Fruit fly (Drosophila melanogaster) whole organism, embryonic: ENCODE measurements around the gene Cyp313b1.

ENCODE experiments used
- B-H1 ChIP-seq: fragments of 200-800 bp; sonication (Bioruptor generic); IDR thresholded peaks from 3 replicates; pipeline ENCODE4 v1.3.6; 2022; ENCODE audit warnings: missing biosample characterization, missing genetic modification characterization
- B-H2 ChIP-seq: fragments of 200-800 bp; sonication (Bioruptor generic); optimal IDR thresholded peaks from 2 replicates; lab custom pipeline; 2018; ENCODE audit warnings: missing biosample characterization, mild to moderate bottlenecking, missing genetic modification characterization
- Bteb2 ChIP-seq: fragments of 200-800 bp; sonication (Bioruptor generic); optimal IDR thresholded peaks from 2 replicates; lab custom pipeline; 2016; ENCODE audit warnings: missing biosample characterization, missing genetic modification characterization
- CG10267 ChIP-seq: fragments of 200-800 bp; sonication (Bioruptor generic); optimal IDR thresholded peaks from 2 replicates; lab custom pipeline; 2018; ENCODE audit warnings: missing biosample characterization, mild to moderate bottlenecking, missing genetic modification characterization, moderate library complexity
- CG10366 ChIP-seq: fragments of 200-800 bp; sonication (Bioruptor generic); IDR thresholded peaks from 2 replicates; pipeline ENCODE4 v1.3.6; 2022; ENCODE audit warnings: missing biosample characterization, missing genetic modification characterization
- CG10431 ChIP-seq: fragments of 200-800 bp; sonication (Bioruptor generic); optimal IDR thresholded peaks from 3 replicates; lab custom pipeline; 2018; ENCODE audit warnings: missing biosample characterization, mild to moderate bottlenecking, missing genetic modification characterization
- CG10462 ChIP-seq: fragments of 200-800 bp; sonication (Bioruptor generic); optimal IDR thresholded peaks from 2 replicates; lab custom pipeline; 2016; ENCODE audit warnings: missing biosample characterization, missing genetic modification characterization
- CG11398 ChIP-seq: fragments of 200-800 bp; sonication (Bioruptor generic); optimal IDR thresholded peaks from 2 replicates; lab custom pipeline; 2016; ENCODE audit warnings: missing biosample characterization, missing genetic modification characterization
- CG11695 ChIP-seq: fragments of 200-800 bp; sonication (Bioruptor generic); IDR thresholded peaks from 3 replicates; pipeline ENCODE4 v1.3.6; 2022; ENCODE audit warnings: missing biosample characterization, missing genetic modification characterization
- CG11723 ChIP-seq: fragments of 200-800 bp; sonication (Bioruptor generic); optimal IDR thresholded peaks from 2 replicates; lab custom pipeline; 2017; ENCODE audit warnings: missing biosample characterization, mild to moderate bottlenecking, missing genetic modification characterization
- CG12744 ChIP-seq: fragments of 200-800 bp; sonication (Bioruptor generic); optimal IDR thresholded peaks from 2 replicates; lab custom pipeline; 2016; ENCODE audit warnings: missing biosample characterization, missing genetic modification characterization
- CG15514 ChIP-seq: fragments of 200-800 bp; sonication (Bioruptor generic); optimal IDR thresholded peaks from 3 replicates; lab custom pipeline; 2017; ENCODE audit warnings: missing biosample characterization, missing genetic modification characterization, mild to moderate bottlenecking, moderate library complexity, missing genetic modification reagents
- CG1602 ChIP-seq: fragments of 200-800 bp; sonication (Bioruptor generic); optimal IDR thresholded peaks from 3 replicates; lab custom pipeline; 2016; ENCODE audit warnings: missing biosample characterization, missing genetic modification characterization
- CG16815 ChIP-seq: fragments of 200-800 bp; sonication (Bioruptor generic); optimal IDR thresholded peaks from 3 replicates; lab custom pipeline; 2017; ENCODE audit warnings: missing biosample characterization, mild to moderate bottlenecking, missing genetic modification characterization
- CG17361 ChIP-seq: fragments of 200-800 bp; sonication (Bioruptor generic); IDR thresholded peaks from 3 replicates; pipeline ENCODE4 v1.3.6; 2022; ENCODE audit warnings: missing biosample characterization, missing genetic modification characterization
- CG17385 ChIP-seq: fragments of 200-800 bp; sonication (Bioruptor generic); optimal IDR thresholded peaks from 3 replicates; lab custom pipeline; 2018; ENCODE audit warnings: missing biosample characterization, mild to moderate bottlenecking, missing genetic modification characterization
- CG17568 ChIP-seq: fragments of 200-800 bp; sonication (Bioruptor generic); optimal IDR thresholded peaks from 2 replicates; lab custom pipeline; 2018; ENCODE audit warnings: missing biosample characterization, mild to moderate bottlenecking, missing genetic modification characterization, moderate library complexity
- CG34224 ChIP-seq: fragments of 200-800 bp; sonication (Bioruptor generic); IDR thresholded peaks from 3 replicates; pipeline ENCODE4 v1.3.6; 2022; ENCODE audit warnings: missing biosample characterization, missing genetic modification characterization; ENCODE audit not compliant: partially characterized antibody
- CG3995 ChIP-seq: fragments of 200-800 bp; sonication (Bioruptor generic); optimal IDR thresholded peaks from 3 replicates; lab custom pipeline; 2016; ENCODE audit warnings: missing biosample characterization, missing genetic modification characterization
- CG6791 ChIP-seq: fragments of 200-800 bp; sonication (Bioruptor generic); IDR thresholded peaks from 3 replicates; pipeline ENCODE4 v1.3.6; 2022; ENCODE audit warnings: missing biosample characterization, missing genetic modification characterization; ENCODE audit not compliant: partially characterized antibody
- CG6813 ChIP-seq: fragments of 200-800 bp; sonication (Bioruptor generic); optimal IDR thresholded peaks from 2 replicates; lab custom pipeline; 2017; ENCODE audit warnings: missing biosample characterization, missing genetic modification characterization, mild to moderate bottlenecking, moderate library complexity, missing genetic modification reagents
- CG7372 ChIP-seq: fragments of 200-800 bp; sonication (Bioruptor generic); IDR thresholded peaks from 2 replicates; pipeline ENCODE4 v1.3.6; 2022; ENCODE audit warnings: missing biosample characterization, missing genetic modification characterization
- Doc2 ChIP-seq: fragments of 200-800 bp; sonication (Bioruptor generic); IDR thresholded peaks from 2 replicates; pipeline ENCODE4 v1.3.6; 2022; ENCODE audit warnings: missing biosample characterization, missing genetic modification characterization
- E2f2 ChIP-seq: fragments of 200-800 bp; sonication (Bioruptor generic); IDR thresholded peaks from 2 replicates; pipeline ENCODE4 v1.3.6; 2022; ENCODE audit warnings: missing biosample characterization, missing genetic modification characterization
- ERR ChIP-seq: fragments of 200-800 bp; sonication (Bioruptor generic); optimal IDR thresholded peaks from 2 replicates; lab custom pipeline; 2016; ENCODE audit warnings: missing biosample characterization, missing genetic modification characterization
- HLH4C ChIP-seq: fragments of 200-800 bp; sonication (Bioruptor generic); IDR thresholded peaks from 3 replicates; pipeline ENCODE4 v1.3.6; 2022; ENCODE audit warnings: missing biosample characterization, missing genetic modification characterization; ENCODE audit not compliant: partially characterized antibody
- HLHmδ ChIP-seq: fragments of 200-800 bp; sonication (Bioruptor generic); optimal IDR thresholded peaks from 2 replicates; lab custom pipeline; 2018; ENCODE audit warnings: missing biosample characterization, mild to moderate bottlenecking, missing genetic modification characterization, moderate library complexity
- Hand ChIP-seq: fragments of 200-800 bp; sonication (Bioruptor generic); optimal IDR thresholded peaks from 2 replicates; lab custom pipeline; 2017; ENCODE audit warnings: mild to moderate bottlenecking, missing biosample characterization, missing genetic modification reagents, missing genetic modification characterization
- HmgD ChIP-seq: fragments of 200-800 bp; sonication (Bioruptor generic); optimal IDR thresholded peaks from 3 replicates; lab custom pipeline; 2016; ENCODE audit warnings: missing biosample characterization, missing genetic modification characterization
- Hr3 ChIP-seq: fragments of 200-800 bp; sonication (Bioruptor generic); optimal IDR thresholded peaks from 3 replicates; lab custom pipeline; 2016; ENCODE audit warnings: missing biosample characterization, missing genetic modification characterization
- Max ChIP-seq: fragments of 200-800 bp; sonication (Bioruptor generic); optimal IDR thresholded peaks from 2 replicates; lab custom pipeline; 2016; ENCODE audit warnings: missing biosample characterization, mild to moderate bottlenecking, missing genetic modification characterization
- NFAT ChIP-seq: fragments of 200-800 bp; sonication (Bioruptor generic); IDR thresholded peaks from 2 replicates; pipeline ENCODE4 v1.3.6; 2022; ENCODE audit warnings: missing biosample characterization, missing genetic modification characterization
- Pdp1 ChIP-seq, 2 experiments: fragments of 200-800 bp; sonication (Bioruptor generic); optimal IDR thresholded peaks; 3 replicates each; lab custom pipeline; 2016; ENCODE audit warnings: missing biosample characterization in 2 of 2, missing genetic modification characterization in 2 of 2, mild to moderate bottlenecking in 1 of 2, moderate library complexity in 1 of 2
- Ssrp ChIP-seq: fragments of 200-800 bp; sonication (Bioruptor generic); optimal IDR thresholded peaks from 2 replicates; lab custom pipeline; 2018; ENCODE audit warnings: missing biosample characterization, mild to moderate bottlenecking, missing genetic modification characterization, moderate library complexity
- chinmo ChIP-seq: fragments of 200-800 bp; sonication (Bioruptor generic); IDR thresholded peaks from 4 replicates; pipeline ENCODE4 v1.3.6; 2022; ENCODE audit warnings: missing biosample characterization, missing genetic modification characterization; ENCODE audit not compliant: partially characterized antibody
- cwo ChIP-seq: fragments of 200-800 bp; sonication (Bioruptor generic); optimal IDR thresholded peaks from 3 replicates; lab custom pipeline; 2017; ENCODE audit warnings: missing biosample characterization, missing genetic modification characterization, mild to moderate bottlenecking, moderate library complexity, missing genetic modification reagents
- fd3F ChIP-seq: fragments of 200-800 bp; sonication (Bioruptor generic); optimal IDR thresholded peaks from 2 replicates; lab custom pipeline; 2018; ENCODE audit warnings: missing biosample characterization, mild to moderate bottlenecking, missing genetic modification characterization, moderate library complexity
- gcm2 ChIP-seq: fragments of 200-800 bp; sonication (Bioruptor generic); optimal IDR thresholded peaks from 2 replicates; lab custom pipeline; 2016; ENCODE audit warnings: missing biosample characterization, missing genetic modification characterization
- grn ChIP-seq: fragments of 200-800 bp; sonication (Bioruptor generic); optimal IDR thresholded peaks from 3 replicates; lab custom pipeline; 2017; ENCODE audit warnings: missing biosample characterization, missing genetic modification characterization
- gro ChIP-seq: fragments of 200-800 bp; sonication (Bioruptor generic); optimal IDR thresholded peaks from 2 replicates; lab custom pipeline; 2016; ENCODE audit warnings: missing biosample characterization, missing genetic modification characterization
- hkb ChIP-seq, 2 experiments: fragments of 200-800 bp in 1 of 2; fragments of >200 bp in 1 of 2; sonication (Bioruptor generic) in 1 of 2; IDR thresholded peaks in 1 of 2; optimal IDR thresholded peaks in 1 of 2; 2 replicates each; pipeline versions ENCODE4 v1.3.6 to Lab custom; 2017 to 2022; ENCODE audit warnings: missing biosample characterization in 1 of 2, missing genetic modification characterization in 1 of 2
- hth ChIP-seq: fragments of >200 bp; optimal IDR thresholded peaks from 2 replicates; lab custom pipeline; 2017; ENCODE audit warnings: inconsistent platforms
- kah ChIP-seq: fragments of 200-800 bp; sonication (Bioruptor generic); optimal IDR thresholded peaks from 2 replicates; lab custom pipeline; 2018; ENCODE audit warnings: missing biosample characterization, mild to moderate bottlenecking, missing genetic modification characterization
- klu ChIP-seq: fragments of 200-800 bp; sonication (Bioruptor generic); IDR thresholded peaks from 2 replicates; pipeline ENCODE4 v1.3.6; 2022; ENCODE audit warnings: missing biosample characterization, missing genetic modification characterization
- scrt ChIP-seq: fragments of 200-800 bp; sonication (Bioruptor generic); optimal IDR thresholded peaks from 2 replicates; lab custom pipeline; 2018; ENCODE audit warnings: missing biosample characterization, mild to moderate bottlenecking, missing genetic modification characterization, moderate library complexity
- sd ChIP-seq: fragments of 200-800 bp; sonication (Bioruptor generic); optimal IDR thresholded peaks from 3 replicates; lab custom pipeline; 2018; ENCODE audit warnings: missing biosample characterization, mild to moderate bottlenecking, missing genetic modification characterization, moderate library complexity
- sens ChIP-seq: fragments of 200-800 bp; sonication (Bioruptor generic); peaks from one replicate; lab custom pipeline; 2016; ENCODE audit warnings: missing biosample characterization, missing genetic modification characterization
- sr ChIP-seq: fragments of 200-800 bp; sonication (Bioruptor generic); IDR thresholded peaks from 3 replicates; pipeline ENCODE4 v1.3.6; 2022; ENCODE audit warnings: missing biosample characterization, missing genetic modification characterization
- stc ChIP-seq: fragments of 200-800 bp; sonication (Bioruptor generic); IDR thresholded peaks from 2 replicates; pipeline ENCODE4 v1.3.6; 2022; ENCODE audit warnings: missing biosample characterization, missing genetic modification characterization
- tgo ChIP-seq: fragments of 200-800 bp; sonication (Bioruptor generic); IDR thresholded peaks from 3 replicates; pipeline ENCODE4 v1.3.6; 2022; ENCODE audit warnings: missing biosample characterization, missing genetic modification characterization

Gene Cyp313b1

DNA sequence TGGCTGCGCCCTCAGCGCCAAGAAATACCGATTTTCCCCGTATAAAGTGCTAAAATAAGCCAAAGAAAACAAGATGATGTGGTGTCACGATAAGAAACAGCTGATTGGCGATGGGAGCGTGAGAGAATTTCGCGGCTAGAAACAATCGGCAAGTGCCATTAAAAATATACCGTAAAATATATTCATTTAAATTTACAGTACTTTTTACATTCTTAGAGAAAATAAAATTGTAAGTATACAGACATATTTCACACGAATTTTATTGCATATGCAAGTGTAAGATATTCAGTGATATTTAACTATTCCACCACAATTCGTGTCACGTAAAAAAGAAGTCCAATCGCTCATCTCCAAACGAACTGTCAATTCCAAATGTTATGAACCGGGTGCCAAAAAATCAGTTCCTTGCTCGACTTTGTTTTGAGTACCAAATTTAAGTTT, 31.1 kb upstream of the Cyp313b1 start, which contains the start of the genes Unc50, CG11755 and CG8043 (continued):
- peak; percentile 31 for TF ChIP-seq CG17568 (GFP tag; lab: Kevin White, UChicago)
- TF ChIP-seq CG34224 (GFP tag; lab: Robert Waterston, UW) = peak; percentile 99
- TF ChIP-seq CG3995 (GFP tag; lab: Kevin White, UChicago) = peak; percentile 56
- TF ChIP-seq sens (GFP tag; lab: Kevin White, UChicago) = peak; percentile 96
- TF ChIP-seq ERR = peak; percentile 15
- TF ChIP-seq gro = peak; percentile 25
- TF ChIP-seq Hand (GFP tag; lab: Kevin White, UChicago) = no peak
- TF ChIP-seq CG11723 (GFP tag; lab: Kevin White, UChicago) = peak; percentile 49
- TF ChIP-seq CG11695 (GFP tag; lab: Robert Waterston, UW) = peak; percentile 77; the same call in 2 of the 3 replicates
- TF ChIP-seq Ssrp (tag; lab: Kevin White, UChicago) = peak; percentile 55
- peak; percentile 80 for TF ChIP-seq B-H2 (GFP tag; lab: Kevin White, UChicago)
- TF ChIP-seq HLHmδ (GFP tag; lab: Kevin White, UChicago) = no peak
- peak; percentile 30 for TF ChIP-seq CG10431 (GFP tag; lab: Kevin White, UChicago)
- no peak for TF ChIP-seq sd
- TF ChIP-seq hth (lab: Kevin White, UChicago) = no peak
- peak; percentile 48; the same call in 1 of the 2 replicates for TF ChIP-seq CG10366 (GFP tag; lab: Robert Waterston, UW)
- TF ChIP-seq chinmo (GFP tag; lab: Robert Waterston, UW) = peak; percentile 85; the same call in 2 of the 4 replicates
- TF ChIP-seq Doc2 = no peak
- no peak for TF ChIP-seq CG6813 (GFP tag; lab: Kevin White, UChicago)
- peak; percentile 59 for TF ChIP-seq CG7372 (GFP tag; lab: Robert Waterston, UW)
- TF ChIP-seq NFAT (GFP tag; lab: Robert Waterston, UW) = peak; percentile 66
- TF ChIP-seq CG12744 (GFP tag; lab: Kevin White, UChicago) = peak; percentile 65
- peak; percentile 76 for TF ChIP-seq tgo
- peak; percentile 100 for TF ChIP-seq grn (GFP tag; lab: Kevin White, UChicago)
- TF ChIP-seq CG16815 (GFP tag; lab: Kevin White, UChicago) = peak; percentile 57
- peak; percentile 53 for TF ChIP-seq Bteb2 (GFP tag; lab: Kevin White, UChicago)
- peak; percentile 78 for TF ChIP-seq Hr3
- no peak for TF ChIP-seq kah (GFP tag; lab: Kevin White, UChicago)
- no peak for TF ChIP-seq CG11398
- peak; percentile 48 for TF ChIP-seq CG10462 (GFP tag; lab: Kevin White, UChicago)
- TF ChIP-seq CG17361 (GFP tag; lab: Robert Waterston, UW) = peak; percentile 88
- TF ChIP-seq CG1602 (GFP tag; lab: Kevin White, UChicago) = peak; percentile 75
- peak; percentile 65 for TF ChIP-seq fd3F (GFP tag; lab: Kevin White, UChicago)
- peak; percentile 94 for TF ChIP-seq HLH4C
- no peak for TF ChIP-seq sr
- TF ChIP-seq gcm2 = no peak
- peak; percentile 47; the same call in 1 of the 2 replicates for TF ChIP-seq E2f2 (GFP tag; lab: Robert Waterston, UW)
- TF ChIP-seq scrt = no peak
- TF ChIP-seq CG17385 (GFP tag; lab: Kevin White, UChicago) = peak; percentile 71
- TF ChIP-seq CG6791 (GFP tag; lab: Robert Waterston, UW) = peak; percentile 92
- peak; percentile 49 for TF ChIP-seq cwo (GFP tag; lab: Kevin White, UChicago)
- TF ChIP-seq CG15514 = peak; percentile 96
- peak; percentile 78 to 86 for TF ChIP-seq Pdp1 (GFP tag; optimal IDR thresholded peaks at IDR 0.05; lab: Kevin White, UChicago)
- peak; percentile 44; the same call in 2 of the 3 replicates for TF ChIP-seq B-H1 (GFP tag; lab: Robert Waterston, UW)
- TF ChIP-seq CG10267 = peak; percentile 77
- peak; percentile 86 for TF ChIP-seq hkb (optimal IDR thresholded peaks at IDR 0.05; lab: Kevin White, UChicago)
- peak; percentile 72 for TF ChIP-seq hkb (GFP tag; IDR thresholded peaks at IDR 0.05; lab: Robert Waterston, UW)
- no peak for TF ChIP-seq stc (GFP tag; lab: Robert Waterston, UW)
- peak; percentile 77 for TF ChIP-seq Max (GFP tag; lab: Kevin White, UChicago)
- TF ChIP-seq klu (GFP tag; lab: Robert Waterston, UW) = peak; percentile 74; the same call in 1 of the 2 replicates
- TF ChIP-seq HmgD (GFP tag; lab: Kevin White, UChicago) = peak; percentile 10
